Worm (Caenorhabditis elegans): Measurements from ENCODE around the gene ben-1.

ce11 chrIII:3523363-3523762 is 18.1 kb downstream of the ben-1 start:
- no peak for TF ChIP-seq nhr-232 (tag; optimal IDR thresholded peaks at IDR 0.05)
- no peak for TF ChIP-seq fkh-6 (tag; optimal IDR thresholded peaks at IDR 0.05)
- TF ChIP-seq unc-42 (tag; optimal IDR thresholded peaks at IDR 0.05) = no peak
- TF ChIP-seq fkh-10 (GFP tag; optimal IDR thresholded peaks at IDR 0.05) = no peak
- TF ChIP-seq unc-55 (GFP tag; optimal IDR thresholded peaks at IDR 0.05) = no peak
- TF ChIP-seq unc-86 (tag; optimal IDR thresholded peaks at IDR 0.05) = no peak
